Worm (Caenorhabditis elegans) whole organism, L1 larva: ENCODE results near the gene Y6E2A.4.
"Not testable (repeated sequence)": the region's sequence is repeated elsewhere in the genome, so short reads cannot be mapped to it uniquely, and the experiment has no call there.

ENCODE experiments used
- C04F5.9 ChIP-seq: sonication (generic microtip); optimal IDR thresholded peaks from 2 replicates; lab custom pipeline; 2016; ENCODE audit warnings: missing genetic modification characterization, missing compliant biosample characterization
- C34B4.2 ChIP-seq: sonication (generic microtip); optimal IDR thresholded peaks from 2 replicates; lab custom pipeline; 2017; ENCODE audit warnings: mild to moderate bottlenecking, missing genetic modification characterization, missing compliant biosample characterization
- aha-1 ChIP-seq: fragments of 150-350 bp; optimal IDR thresholded peaks from 2 replicates; lab custom pipeline; 2014; ENCODE audit warnings: missing biosample characterization, missing genetic modification characterization
- ama-1 ChIP-seq: fragments of 150-350 bp; optimal IDR thresholded peaks from 2 replicates; lab custom pipeline; 2014
- ceh-63 ChIP-seq: fragments of 200-800 bp; sonication (Bioruptor generic); optimal IDR thresholded peaks from 2 replicates; lab custom pipeline; 2018; ENCODE audit warnings: mild to moderate bottlenecking, missing genetic modification characterization, missing compliant biosample characterization
- dpl-1 ChIP-seq, 3 experiments: fragments of 150-350 bp in 2 of 3; sonication (generic microtip) in 1 of 3; optimal IDR thresholded peaks; 2 replicates each; lab custom pipeline; 2014 to 2017; ENCODE audit warnings: missing biosample characterization in 3 of 3, missing genetic modification characterization in 3 of 3, missing genetic modification reagents in 3 of 3
- dsc-1 ChIP-seq: sonication (generic microtip); optimal IDR thresholded peaks from 2 replicates; lab custom pipeline; 2016; ENCODE audit warnings: mild to moderate bottlenecking, missing genetic modification characterization, missing compliant biosample characterization
- elt-3 ChIP-seq, 6 experiments: fragments of 150-350 bp in 1 of 6; sonication (generic microtip); optimal IDR thresholded peaks; 2 replicates each; lab custom pipeline; 2017 to 2018; ENCODE audit warnings: missing biosample characterization in 6 of 6, missing genetic modification characterization in 6 of 6, inconsistent platforms in 1 of 6
- grh-1 ChIP-seq: fragments of 200-800 bp; sonication (Bioruptor generic); IDR thresholded peaks from 2 replicates; pipeline ENCODE4 v1.3.6; 2022; ENCODE audit warnings: missing genetic modification reagents, missing genetic modification characterization, missing compliant biosample characterization
- isw-1 ChIP-seq: fragments of 200-800 bp; sonication (Bioruptor generic); IDR thresholded peaks from 2 replicates; pipeline ENCODE4 v1.3.6; 2022; ENCODE audit warnings: missing genetic modification characterization, missing compliant biosample characterization
- jun-1 ChIP-seq: fragments of 150-350 bp; optimal IDR thresholded peaks from 2 replicates; lab custom pipeline; 2014; ENCODE audit warnings: missing biosample characterization, missing genetic modification reagents, missing genetic modification characterization
- lin-15B ChIP-seq: fragments of 150-350 bp; sonication (generic microtip); optimal IDR thresholded peaks from 3 replicates; lab custom pipeline; 2014; ENCODE audit warnings: missing biosample characterization, missing genetic modification characterization
- lin-39 ChIP-seq: fragments of 150-350 bp; optimal IDR thresholded peaks from 2 replicates; lab custom pipeline; 2014; ENCODE audit warnings: missing biosample characterization, missing genetic modification reagents, missing genetic modification characterization
- lir-3 ChIP-seq: sonication (generic microtip); optimal IDR thresholded peaks from 2 replicates; lab custom pipeline; 2016; ENCODE audit warnings: mild to moderate bottlenecking, missing genetic modification characterization, moderate library complexity, missing compliant biosample characterization; ENCODE audit not compliant: poor library complexity
- mef-2 ChIP-seq: fragments of 150-350 bp; optimal IDR thresholded peaks from 2 replicates; lab custom pipeline; 2014; ENCODE audit warnings: missing biosample characterization, missing genetic modification characterization
- mep-1 ChIP-seq: fragments of 150-350 bp; optimal IDR thresholded peaks from 2 replicates; lab custom pipeline; 2014; ENCODE audit warnings: missing biosample characterization, missing genetic modification characterization
- nhr-12 ChIP-seq: sonication (generic microtip); optimal IDR thresholded peaks from 2 replicates; lab custom pipeline; 2017; ENCODE audit warnings: missing biosample characterization, missing genetic modification characterization
- nhr-237 ChIP-seq: fragments of 150-350 bp; optimal IDR thresholded peaks from 2 replicates; lab custom pipeline; 2014; ENCODE audit warnings: missing biosample characterization, missing genetic modification characterization
- nhr-71 ChIP-seq: sonication (generic microtip); optimal IDR thresholded peaks from 2 replicates; lab custom pipeline; 2016; ENCODE audit warnings: mild to moderate bottlenecking, missing genetic modification characterization, moderate library complexity, missing compliant biosample characterization
- nhr-76 ChIP-seq: sonication (generic microtip); optimal IDR thresholded peaks from 2 replicates; lab custom pipeline; 2017; ENCODE audit warnings: missing biosample characterization, missing genetic modification characterization
- nhr-77 ChIP-seq: fragments of 150-350 bp; optimal IDR thresholded peaks from 2 replicates; lab custom pipeline; 2014; ENCODE audit warnings: missing biosample characterization, missing genetic modification characterization
- nhr-84 ChIP-seq: sonication (generic microtip); optimal IDR thresholded peaks from 2 replicates; lab custom pipeline; 2017; ENCODE audit warnings: missing biosample characterization, missing genetic modification characterization
- pag-3 ChIP-seq: sonication (generic microtip); optimal IDR thresholded peaks from 2 replicates; lab custom pipeline; 2017; ENCODE audit warnings: missing genetic modification characterization, mild to moderate bottlenecking, missing compliant biosample characterization, antibody characterized with exemption, borderline replicate concordance; ENCODE audit not compliant: insufficient read depth
- rnt-1 ChIP-seq: sonication (generic microtip); optimal IDR thresholded peaks from 2 replicates; lab custom pipeline; 2016; ENCODE audit warnings: mild to moderate bottlenecking, missing genetic modification characterization, moderate library complexity, missing compliant biosample characterization
- skn-1 ChIP-seq: fragments of 150-350 bp; optimal IDR thresholded peaks from 2 replicates; lab custom pipeline; 2014; ENCODE audit warnings: missing biosample characterization, missing genetic modification characterization
- snu-23 ChIP-seq: sonication (generic microtip); optimal IDR thresholded peaks from 2 replicates; lab custom pipeline; 2016; ENCODE audit warnings: missing genetic modification characterization, missing compliant biosample characterization
- sup-37 ChIP-seq: fragments of 200-800 bp; sonication (Bioruptor generic); optimal IDR thresholded peaks from 2 replicates; lab custom pipeline; 2018; ENCODE audit warnings: mild to moderate bottlenecking, missing genetic modification characterization, missing compliant biosample characterization
- tbx-2 ChIP-seq: sonication (generic microtip); optimal IDR thresholded peaks from 2 replicates; lab custom pipeline; 2016; ENCODE audit warnings: missing genetic modification characterization, missing compliant biosample characterization
- unc-130 ChIP-seq: fragments of 150-350 bp; optimal IDR thresholded peaks from 2 replicates; lab custom pipeline; 2017; ENCODE audit warnings: missing biosample characterization, missing genetic modification characterization, inconsistent platforms
- unc-30 ChIP-seq: sonication (generic microtip); optimal IDR thresholded peaks from 2 replicates; lab custom pipeline; 2017; ENCODE audit warnings: missing biosample characterization, missing genetic modification characterization
- vab-15 ChIP-seq: sonication (generic microtip); optimal IDR thresholded peaks from 2 replicates; lab custom pipeline; 2017; ENCODE audit warnings: missing genotype, mild to moderate bottlenecking, missing genetic modification characterization, missing compliant biosample characterization
- xbp-1 ChIP-seq: sonication (generic microtip); optimal IDR thresholded peaks from 2 replicates; lab custom pipeline; 2016; ENCODE audit warnings: missing genetic modification characterization, missing compliant biosample characterization

Gene Y6E2A.4

ce11 chrV:15677222-15677621 lies 39.4 kb downstream of the Y6E2A.4 start, which contains the start of gene nhr-52:
Gene nhr-52, plus strand, starts transcription at chrV:15677522.
- no peak for TF ChIP-seq dpl-1 (GFP tag; optimal IDR thresholded peaks at IDR 0.05; lab: Kevin White, UChicago)
- TF ChIP-seq dsc-1 (tag; lab: Kevin White, UChicago): no peak
- no peak for TF ChIP-seq C04F5.9 (tag; lab: Kevin White, UChicago)

ce11 chrV:15674899-15675298 lies 41.7 kb downstream of the Y6E2A.4 start:
- no peak for TF ChIP-seq sup-37 (GFP tag; lab: Kevin White, UChicago)
- TF ChIP-seq lin-15B: no peak
- TF ChIP-seq nhr-76 (tag; lab: Kevin White, UChicago): no peak
- TF ChIP-seq ceh-63 (GFP tag; lab: Kevin White, UChicago): no peak
- no peak for TF ChIP-seq nhr-77 (tag; lab: Kevin White, UChicago)
- TF ChIP-seq skn-1: no peak
- no peak for TF ChIP-seq pag-3 (tag; lab: Kevin White, UChicago)
- no peak for TF ChIP-seq unc-30 (tag; lab: Kevin White, UChicago)
- TF ChIP-seq mep-1: no peak
- TF ChIP-seq aha-1 (tag; lab: Kevin White, UChicago): no peak

- no peak for TF ChIP-seq sup-37 (GFP tag; lab: Kevin White, UChicago)
- TF ChIP-seq lir-3 (tag; lab: Kevin White, UChicago): no peak
- TF ChIP-seq mef-2 (tag; lab: Kevin White, UChicago): no peak
- no peak for TF ChIP-seq nhr-71 (tag; lab: Kevin White, UChicago)
- TF ChIP-seq xbp-1 (tag; lab: Kevin White, UChicago): no peak
- no peak for TF ChIP-seq nhr-12 (tag; lab: Kevin White, UChicago)
- TF ChIP-seq unc-130: no peak
- no peak for TF ChIP-seq tbx-2 (tag; lab: Kevin White, UChicago)
- TF ChIP-seq nhr-76 (tag; lab: Kevin White, UChicago): no peak
- no peak for TF ChIP-seq nhr-84 (tag; lab: Kevin White, UChicago)
- TF ChIP-seq C34B4.2 (tag; lab: Kevin White, UChicago): no peak
- TF ChIP-seq jun-1: no peak
- TF ChIP-seq grh-1: no peak
- no peak for TF ChIP-seq vab-15 (tag; lab: Kevin White, UChicago)
These were observed 42.9 kb downstream of the Y6E2A.4 start, which contains the start of gene nhr-51 for ce11 chrV:15673707-15674106. Gene nhr-51, plus strand, starts transcription at chrV:15674007.

- TF ChIP-seq rnt-1 (tag; lab: Kevin White, UChicago); ama-1; aha-1 (tag; lab: Kevin White, UChicago): not testable (repeated sequence)
These were observed 46.4 kb downstream of the Y6E2A.4 start, which contains the start of gene K06B4.15 for ce11 chrV:15670139-15670538. Gene K06B4.15, plus strand, starts transcription at chrV:15670439.

ce11 chrV:15668870-15669269 lies 47.7 kb downstream of the Y6E2A.4 start, which contains the start of gene K06B4.4:
Gene K06B4.4, plus strand, starts transcription at chrV:15669170.
- TF ChIP-seq isw-1 (GFP tag; lab: Robert Waterston, UW) (no peak), ama-1 (no peak), elt-3 (tag; optimal IDR thresholded peaks at IDR 0.05; lab: Kevin White, UChicago) (no peak)
- TF ChIP-seq, all 84 proteins: peak for 0

ce11 chrV:15668200-15668599 lies 48.4 kb downstream of the Y6E2A.4 start, which contains the start of gene F53E4.1:
Gene F53E4.1, minus strand, starts transcription at chrV:15668300.
- TF ChIP-seq snu-23 (GFP tag; lab: Kevin White, UChicago); lin-39 (tag; lab: Kevin White, UChicago); nhr-237 (tag; lab: Kevin White, UChicago): not testable (repeated sequence)
